Worm (Caenorhabditis elegans): ENCODE results near the gene best-3.

ce11 chrII:31521-31920 is 18.7 kb downstream of the best-3 start, which contains the start of the genes F23F1.5 and fbxc-54:
- no peak for TF ChIP-seq pha-4 (tag; optimal IDR thresholded peaks at IDR 0.05)
- no peak for TF ChIP-seq ceh-9 (tag; optimal IDR thresholded peaks at IDR 0.05)
- TF ChIP-seq nhr-25 (tag; optimal IDR thresholded peaks at IDR 0.05), result no peak
- TF ChIP-seq ztf-4 (tag; optimal IDR thresholded peaks at IDR 0.05), result no peak
- no peak for TF ChIP-seq snpc-4 (tag; optimal IDR thresholded peaks at IDR 0.05)
- no peak for TF ChIP-seq skn-1 (tag; optimal IDR thresholded peaks at IDR 0.05)
- TF ChIP-seq nhr-77 (tag; optimal IDR thresholded peaks at IDR 0.05), result no peak
- no peak for TF ChIP-seq ZK546.5 (tag; optimal IDR thresholded peaks at IDR 0.05)
- TF ChIP-seq unc-62 (GFP tag; optimal IDR thresholded peaks at IDR 0.05), result no peak
